Fruit fly (Drosophila melanogaster): ENCODE results near the gene dbe.

The dbe gene

DNA sequence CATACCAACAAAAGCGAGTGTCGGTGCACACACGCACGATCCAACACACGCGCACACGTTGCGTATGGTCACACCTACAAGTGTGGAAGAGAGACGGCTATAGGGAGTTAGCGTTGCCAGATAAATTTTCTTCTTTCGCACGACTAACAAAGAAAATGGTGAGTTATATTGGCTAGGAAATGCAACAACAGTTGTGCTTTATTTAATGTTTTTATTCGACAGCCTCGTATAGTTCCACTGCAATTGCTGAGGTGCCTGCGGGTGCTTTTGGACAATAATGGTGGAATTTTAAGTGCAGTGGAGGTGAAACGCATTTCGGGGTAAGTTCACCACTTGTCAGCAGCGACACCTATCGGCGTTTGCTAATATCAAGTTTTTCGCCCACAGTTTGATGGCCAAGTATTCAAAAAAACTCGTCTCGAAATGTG lies 1.8 kb upstream of the dbe start:
- TF ChIP-seq sage (GFP tag; optimal IDR thresholded peaks at IDR 0.05), result no peak
- TF ChIP-seq br (GFP tag; optimal IDR thresholded peaks at IDR 0.05), result no peak
- no peak for TF ChIP-seq sv (GFP tag; optimal IDR thresholded peaks at IDR 0.05)
- TF ChIP-seq Dfd (GFP tag; optimal IDR thresholded peaks at IDR 0.05), result no peak
- peak; percentile 31 for TF ChIP-seq rgr (GFP tag; optimal IDR thresholded peaks at IDR 0.05)
- TF ChIP-seq ey (GFP tag; optimal IDR thresholded peaks at IDR 0.05), result no peak
- peak; percentile 34 for TF ChIP-seq h (GFP tag; optimal IDR thresholded peaks at IDR 0.05)
- peak; percentile 26 for TF ChIP-seq Jra (GFP tag; optimal IDR thresholded peaks at IDR 0.05)
- no peak for TF ChIP-seq psq (GFP tag; optimal IDR thresholded peaks at IDR 0.05)
- TF ChIP-seq Hnf4 (GFP tag; optimal IDR thresholded peaks at IDR 0.05), result no peak
- TF ChIP-seq Hr83 (GFP tag; optimal IDR thresholded peaks at IDR 0.05; ENCODE audit: poor library complexity, severe bottlenecking), result peak; percentile 55
- no peak for TF ChIP-seq dmrt93B (GFP tag; optimal IDR thresholded peaks at IDR 0.05)
- no peak for TF ChIP-seq Sp1 (GFP tag; optimal IDR thresholded peaks at IDR 0.05)
- TF ChIP-seq Myc (optimal IDR thresholded peaks at IDR 0.05), result peak; percentile 80
- TF ChIP-seq OdsH (GFP tag; optimal IDR thresholded peaks at IDR 0.05), result peak; percentile 3
- TF ChIP-seq GATAd (GFP tag; optimal IDR thresholded peaks at IDR 0.05), result peak; percentile 15
- TF ChIP-seq jim (GFP tag; optimal IDR thresholded peaks at IDR 0.05), result no peak
- TF ChIP-seq dsf (GFP tag; optimal IDR thresholded peaks at IDR 0.05; ENCODE audit: borderline replicate concordance), result no peak
- TF ChIP-seq pan (optimal IDR thresholded peaks at IDR 0.05), result no peak
- TF ChIP-seq CG32264 (GFP tag; optimal IDR thresholded peaks at IDR 0.05), result no peak
- peak; percentile 29 for TF ChIP-seq Dif (GFP tag; optimal IDR thresholded peaks at IDR 0.05; ENCODE audit: partially characterized antibody)
- TF ChIP-seq Vsx2 (GFP tag; optimal IDR thresholded peaks at IDR 0.05; ENCODE audit: partially characterized antibody), result no peak
- no peak for TF ChIP-seq Rel (GFP tag; optimal IDR thresholded peaks at IDR 0.05)
- no peak for TF ChIP-seq Rel (tag; optimal IDR thresholded peaks at IDR 0.05)
- no peak for TF ChIP-seq CrebA (GFP tag; optimal IDR thresholded peaks at IDR 0.05; ENCODE audit: borderline replicate concordance)
- no peak for TF ChIP-seq Mio (GFP tag; optimal IDR thresholded peaks at IDR 0.05)
- no peak for TF ChIP-seq usp (GFP tag; optimal IDR thresholded peaks at IDR 0.05)
- TF ChIP-seq foxo (GFP tag; optimal IDR thresholded peaks at IDR 0.05), result no peak
- peak; percentile 13 for TF ChIP-seq HLH106 (tag; optimal IDR thresholded peaks at IDR 0.05)

DNA sequence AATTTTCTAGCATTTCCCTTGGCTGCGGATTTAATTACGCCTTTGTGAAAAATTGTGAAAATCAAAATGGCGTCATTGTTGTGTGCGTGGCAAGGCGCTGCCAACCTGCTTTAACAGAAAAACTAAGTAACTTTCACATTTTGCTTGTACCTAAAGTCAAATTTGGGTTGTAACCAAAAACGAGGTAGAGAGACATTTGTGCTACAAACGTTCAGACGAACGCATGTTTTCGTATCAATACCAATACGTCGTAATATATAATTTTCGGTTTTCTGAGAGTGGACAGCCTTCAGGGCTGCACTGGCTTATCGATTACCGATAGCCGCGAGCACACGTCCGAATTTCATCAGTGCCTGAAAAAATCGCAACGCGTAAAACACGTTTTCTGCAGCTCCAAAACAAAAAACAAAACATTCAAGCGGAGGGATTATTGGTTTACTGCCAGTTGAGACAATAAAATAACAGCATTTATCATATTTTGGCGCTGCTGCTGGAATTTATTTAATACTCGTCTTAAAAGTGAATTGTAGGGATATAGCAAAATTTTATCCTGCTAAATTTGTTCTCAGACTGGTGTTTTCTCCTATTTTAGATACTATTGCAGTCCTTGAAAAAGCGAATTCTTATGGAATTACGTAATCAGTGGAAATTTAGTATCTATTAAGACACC lies 1.2 kb upstream of the dbe start:
- TF ChIP-seq CrebA (GFP tag; optimal IDR thresholded peaks at IDR 0.05; ENCODE audit: borderline replicate concordance) (peak; percentile 95), fru (GFP tag; optimal IDR thresholded peaks at IDR 0.05) (peak; percentile 61), br (GFP tag; optimal IDR thresholded peaks at IDR 0.05) (peak; percentile 64), CG9705 (GFP tag; optimal IDR thresholded peaks at IDR 0.05) (peak; percentile 28), Vsx2 (GFP tag; optimal IDR thresholded peaks at IDR 0.05; ENCODE audit: partially characterized antibody) (no peak), Mio (GFP tag; optimal IDR thresholded peaks at IDR 0.05) (peak; percentile 54), dsf (GFP tag; optimal IDR thresholded peaks at IDR 0.05; ENCODE audit: borderline replicate concordance) (no peak), Sp1 (GFP tag; optimal IDR thresholded peaks at IDR 0.05) (peak; percentile 55), brk (GFP tag; optimal IDR thresholded peaks at IDR 0.05) (no peak), Abd-B (GFP tag; optimal IDR thresholded peaks at IDR 0.05) (no peak), woc (GFP tag; optimal IDR thresholded peaks at IDR 0.05) (peak; percentile 69), N (GFP tag; optimal IDR thresholded peaks at IDR 0.05) (no peak), rgr (GFP tag; optimal IDR thresholded peaks at IDR 0.05) (peak; percentile 79), pan (optimal IDR thresholded peaks at IDR 0.05) (no peak), dmrt93B (GFP tag; optimal IDR thresholded peaks at IDR 0.05) (peak; percentile 38), ey (GFP tag; optimal IDR thresholded peaks at IDR 0.05) (peak; percentile 73), sage (GFP tag; optimal IDR thresholded peaks at IDR 0.05) (no peak), h (GFP tag; optimal IDR thresholded peaks at IDR 0.05) (peak; percentile 77), Dfd (GFP tag; optimal IDR thresholded peaks at IDR 0.05) (no peak), dl (GFP tag; optimal IDR thresholded peaks at IDR 0.05; ENCODE audit: insufficient read depth in 1 of 2, partially characterized antibody in 2 of 2) (no peak), Hr78 (GFP tag; optimal IDR thresholded peaks at IDR 0.05) (no peak), Myc (optimal IDR thresholded peaks at IDR 0.05) (peak; percentile 8), lola (GFP tag; optimal IDR thresholded peaks at IDR 0.05) (no peak), OdsH (GFP tag; optimal IDR thresholded peaks at IDR 0.05) (peak; percentile 40), CG32264 (GFP tag; optimal IDR thresholded peaks at IDR 0.05) (peak; percentile 7), usp (GFP tag; optimal IDR thresholded peaks at IDR 0.05) (no peak), Hr83 (GFP tag; optimal IDR thresholded peaks at IDR 0.05; ENCODE audit: poor library complexity, severe bottlenecking) (peak; percentile 73), HLH106 (tag; optimal IDR thresholded peaks at IDR 0.05) (peak; percentile 71), Dif (GFP tag; optimal IDR thresholded peaks at IDR 0.05; ENCODE audit: partially characterized antibody) (peak; percentile 58), jim (GFP tag; optimal IDR thresholded peaks at IDR 0.05) (no peak), GATAd (GFP tag; optimal IDR thresholded peaks at IDR 0.05) (peak; percentile 23), Jra (GFP tag; optimal IDR thresholded peaks at IDR 0.05) (no peak), tai (GFP tag; optimal IDR thresholded peaks at IDR 0.05) (no peak), foxo (GFP tag; optimal IDR thresholded peaks at IDR 0.05) (peak in 1 of 2 experiments; percentile 74), Rel (GFP tag; optimal IDR thresholded peaks at IDR 0.05) (no peak), Rel (tag; optimal IDR thresholded peaks at IDR 0.05) (peak; percentile 18), Hnf4 (GFP tag; optimal IDR thresholded peaks at IDR 0.05) (peak; percentile 63), sv (GFP tag; optimal IDR thresholded peaks at IDR 0.05) (peak; percentile 49), psq (GFP tag; optimal IDR thresholded peaks at IDR 0.05) (peak; percentile 66)

Data from whole organism, wandering third instar larva.